Fruit fly (Drosophila melanogaster): Measurements from ENCODE around the gene CG6026.

Gene CG6026

dm6 chr3R:19031210-19031609, 2.1 kb upstream of the CG6026 start, which contains the start of the genes Prp18 and CG6013 (continued):
- TF ChIP-seq Aef1 (GFP tag; IDR thresholded peaks at IDR 0.05) (no peak), slou (GFP tag; optimal IDR thresholded peaks at IDR 0.05) (no peak), H2.0 (GFP tag; IDR thresholded peaks at IDR 0.05) (no peak), ara (GFP tag; IDR thresholded peaks at IDR 0.05) (no peak), dpn (GFP tag; optimal IDR thresholded peaks at IDR 0.05) (peak in 1 of 2 experiments; percentile 32), p53 (GFP tag; optimal IDR thresholded peaks at IDR 0.05) (no peak), CG11085 (GFP tag; IDR thresholded peaks at IDR 0.05) (no peak), CG12236 (GFP tag; optimal IDR thresholded peaks at IDR 0.05) (no peak), usp (GFP tag; optimal IDR thresholded peaks at IDR 0.05) (no peak), nmo (GFP tag; optimal IDR thresholded peaks at IDR 0.05) (peak; percentile 86), CG12104 (GFP tag; optimal IDR thresholded peaks at IDR 0.05) (peak; percentile 69), CG1832 (GFP tag; optimal IDR thresholded peaks at IDR 0.05) (no peak), lab (GFP tag; optimal IDR thresholded peaks at IDR 0.05) (no peak), CG15696 (tag; optimal IDR thresholded peaks at IDR 0.05) (peak; percentile 76), CG18011 (GFP tag; optimal IDR thresholded peaks at IDR 0.05) (no peak), CG7786 (GFP tag; optimal IDR thresholded peaks at IDR 0.05) (no peak), CG31388 (GFP tag; optimal IDR thresholded peaks at IDR 0.05) (no peak), Sry-β (GFP tag; optimal IDR thresholded peaks at IDR 0.05) (no peak), Trl (optimal IDR thresholded peaks at IDR 0.05) (no peak), Trl (GFP tag; optimal IDR thresholded peaks at IDR 0.05) (no peak), CG13287 (GFP tag; IDR thresholded peaks at IDR 0.05; ENCODE audit: partially characterized antibody) (peak; percentile 23; the same call in 1 of the 2 replicates), pita (GFP tag; optimal IDR thresholded peaks at IDR 0.05) (no peak), zfh2 (GFP tag; optimal IDR thresholded peaks at IDR 0.05) (no peak), z (GFP tag; IDR thresholded peaks at IDR 0.05) (no peak), ranshi (GFP tag; IDR thresholded peaks at IDR 0.05) (peak; percentile 32; the same call in 1 of the 2 replicates), CG8765 (GFP tag; IDR thresholded peaks at IDR 0.05) (no peak), CG11093 (GFP tag; IDR thresholded peaks at IDR 0.05) (no peak), CG16813 (GFP tag; IDR thresholded peaks at IDR 0.05; ENCODE audit: partially characterized antibody) (no peak), ci (GFP tag; IDR thresholded peaks at IDR 0.05) (no peak), Dad (GFP tag; optimal IDR thresholded peaks at IDR 0.05) (no peak), wor (GFP tag; IDR thresholded peaks at IDR 0.05) (no peak), bowl (GFP tag; IDR thresholded peaks at IDR 0.05) (no peak), CG3995 (GFP tag; optimal IDR thresholded peaks at IDR 0.05) (no peak), Mes4 (GFP tag; optimal IDR thresholded peaks at IDR 0.05) (no peak), eve (GFP tag; optimal IDR thresholded peaks at IDR 0.05) (no peak), CG14014 (GFP tag; IDR thresholded peaks at IDR 0.05) (no peak), eyg (GFP tag; optimal IDR thresholded peaks at IDR 0.05) (no peak), sug (tag; optimal IDR thresholded peaks at IDR 0.05) (peak; percentile 53), ind (GFP tag; optimal IDR thresholded peaks at IDR 0.05) (peak; percentile 51), gfzf (GFP tag; optimal IDR thresholded peaks at IDR 0.05) (peak; percentile 61), bsh (GFP tag; optimal IDR thresholded peaks at IDR 0.05) (peak in 1 of 2 experiments; percentile 65), Hmr (GFP tag; optimal IDR thresholded peaks at IDR 0.05) (peak; percentile 44), CG10462 (GFP tag; optimal IDR thresholded peaks at IDR 0.05) (peak; percentile 7), Gug (GFP tag; IDR thresholded peaks at IDR 0.05) (no peak), CG2120 (GFP tag; optimal IDR thresholded peaks at IDR 0.05) (peak; percentile 25), CG12299 (tag; optimal IDR thresholded peaks at IDR 0.05) (peak; percentile 53), cg (GFP tag; optimal IDR thresholded peaks at IDR 0.05) (no peak), tup (GFP tag; optimal IDR thresholded peaks at IDR 0.05) (no peak), tna (GFP tag; IDR thresholded peaks at IDR 0.05; ENCODE audit: partially characterized antibody) (no peak), mam (GFP tag; optimal IDR thresholded peaks at IDR 0.05) (no peak), ATbp (GFP tag; optimal IDR thresholded peaks at IDR 0.05) (no peak), Poxn (GFP tag; IDR thresholded peaks at IDR 0.05) (no peak)
